Worm (Caenorhabditis elegans) whole organism, L3 larva: Measurements from ENCODE around the gene cutl-25.

Source experiments
- fos-1 ChIP-seq: fragments of 150-350 bp; optimal IDR thresholded peaks from 2 replicates; lab custom pipeline; 2014; ENCODE audit warnings: missing biosample characterization, missing genetic modification characterization
- jun-1 ChIP-seq: fragments of 150-350 bp; optimal IDR thresholded peaks from 2 replicates; lab custom pipeline; 2014; ENCODE audit warnings: missing biosample characterization, missing genetic modification reagents, missing genetic modification characterization
- nhr-11 ChIP-seq: fragments of 150-350 bp; optimal IDR thresholded peaks from 2 replicates; lab custom pipeline; 2014; ENCODE audit warnings: missing biosample characterization, missing genetic modification characterization
- snpc-4 ChIP-seq: fragments of 150-350 bp; optimal IDR thresholded peaks from 2 replicates; lab custom pipeline; 2014; ENCODE audit warnings: missing biosample characterization, missing genetic modification characterization

- no peak for TF ChIP-seq fos-1
- TF ChIP-seq jun-1 (tag; lab: Kevin White, UChicago): peak; percentile 0
- no peak for TF ChIP-seq snpc-4 (tag; lab: Kevin White, UChicago)
- no peak for TF ChIP-seq nhr-11 (tag; lab: Kevin White, UChicago)
Measured at ce11 chrIII:3037346-3037745, 9.6 kb downstream of the cutl-25 start.
